Fruit fly (Drosophila melanogaster): ENCODE data around the gene neur.

dm6 chr3R:9082332-9082731 is 43.1 kb upstream of the neur start:
- TF ChIP-seq psq (optimal IDR thresholded peaks at IDR 0.05) (no peak), CG8478 (optimal IDR thresholded peaks at IDR 0.05) (no peak)
